Worm (Caenorhabditis elegans) whole organism, young adult: Measurements from ENCODE around the gene C49A9.3.

Experiments
- D2030.7 ChIP-seq: fragments of 200-800 bp; sonication (Bioruptor generic); IDR thresholded peaks from 2 replicates; pipeline ENCODE4 v1.3.6; 2022; ENCODE audit warnings: missing genetic modification reagents, missing genetic modification characterization, missing compliant biosample characterization
- F33H1.4 ChIP-seq: fragments of 200-800 bp; sonication (Bioruptor generic); IDR thresholded peaks from 2 replicates; pipeline ENCODE4 v1.3.6; 2022; ENCODE audit warnings: missing genetic modification reagents, missing genetic modification characterization, missing compliant biosample characterization
- fkh-3 ChIP-seq: sonication (generic microtip); optimal IDR thresholded peaks from 2 replicates; lab custom pipeline; 2016; ENCODE audit warnings: mild to moderate bottlenecking, missing genetic modification characterization, missing compliant biosample characterization
- lin-54 ChIP-seq: fragments of 200-800 bp; sonication (Bioruptor generic); optimal IDR thresholded peaks from 2 replicates; lab custom pipeline; 2018; ENCODE audit warnings: mild to moderate bottlenecking, missing genetic modification characterization, missing compliant biosample characterization
- madf-10 ChIP-seq: sonication (generic microtip); optimal IDR thresholded peaks from 2 replicates; lab custom pipeline; 2016; ENCODE audit warnings: mild to moderate bottlenecking, missing genetic modification characterization, missing compliant biosample characterization
- rcor-1 ChIP-seq: fragments of 200-800 bp; sonication (Bioruptor generic); IDR thresholded peaks from 2 replicates; pipeline ENCODE4 v1.3.6; 2022; ENCODE audit warnings: missing genetic modification reagents, missing genetic modification characterization, missing compliant biosample characterization

ce11 chrIV:6221878-6222277 is at the start of gene C49A9.3:
- TF ChIP-seq madf-10 (no peak), D2030.7 (no peak), lin-54 (no peak), rcor-1 (GFP tag; lab: Robert Waterston, UW) (no peak), F33H1.4 (no peak), fkh-3 (tag; lab: Kevin White, UChicago) (no peak)
